Worm (Caenorhabditis elegans) whole organism, mixed stage, embryonic: ENCODE measurements around the gene ift-74.
A peak's percentile ranks its signal among the peaks of the same experiment; 100 is the strongest.

Experiments
- M03D4.4 ChIP-seq: sonication (generic microtip); optimal IDR thresholded peaks from 2 replicates; lab custom pipeline; 2017; ENCODE audit warnings: mild to moderate bottlenecking, missing genetic modification characterization, missing compliant biosample characterization
- blmp-1 ChIP-seq: fragments of 150-350 bp; optimal IDR thresholded peaks from 2 replicates; lab custom pipeline; 2014; ENCODE audit warnings: missing biosample characterization, missing genetic modification characterization
- ceh-39 ChIP-seq: fragments of 150-350 bp; optimal IDR thresholded peaks from 2 replicates; lab custom pipeline; 2014; ENCODE audit warnings: missing biosample characterization, missing genetic modification characterization
- ceh-43 ChIP-seq: fragments of 200-800 bp; sonication (Bioruptor generic); optimal IDR thresholded peaks from 2 replicates; lab custom pipeline; 2018; ENCODE audit warnings: mild to moderate bottlenecking, missing genetic modification characterization, moderate library complexity, missing compliant biosample characterization
- ceh-83 ChIP-seq: fragments of 200-800 bp; sonication (Bioruptor generic); optimal IDR thresholded peaks from 2 replicates; lab custom pipeline; 2018; ENCODE audit warnings: mild to moderate bottlenecking, missing genetic modification characterization, missing compliant biosample characterization
- cnd-1 ChIP-seq: fragments of 200-800 bp; sonication (Bioruptor generic); optimal IDR thresholded peaks from 2 replicates; lab custom pipeline; 2018; ENCODE audit warnings: mild to moderate bottlenecking, missing genetic modification characterization, missing compliant biosample characterization
- drap-1 ChIP-seq: fragments of 200-800 bp; sonication (Bioruptor generic); optimal IDR thresholded peaks from 3 replicates; lab custom pipeline; 2018; ENCODE audit warnings: mild to moderate bottlenecking, missing genetic modification characterization, missing compliant biosample characterization
- elt-1 ChIP-seq: sonication (generic microtip); optimal IDR thresholded peaks from 2 replicates; lab custom pipeline; 2017; ENCODE audit warnings: missing genetic modification characterization, mild to moderate bottlenecking, missing compliant biosample characterization, antibody characterized with exemption, moderate library complexity, borderline replicate concordance; ENCODE audit not compliant: insufficient read depth
- elt-3 ChIP-seq: fragments of 150-350 bp; optimal IDR thresholded peaks from 2 replicates; lab custom pipeline; 2014; ENCODE audit warnings: missing biosample characterization, missing genetic modification characterization
- flh-1 ChIP-seq: fragments of 200-800 bp; sonication (Bioruptor generic); optimal IDR thresholded peaks from 2 replicates; lab custom pipeline; 2018; ENCODE audit warnings: mild to moderate bottlenecking, missing genetic modification characterization, moderate library complexity, missing compliant biosample characterization
- ham-2 ChIP-seq: fragments of 200-800 bp; sonication (Bioruptor generic); optimal IDR thresholded peaks from 2 replicates; lab custom pipeline; 2018; ENCODE audit warnings: mild to moderate bottlenecking, missing genetic modification characterization, missing compliant biosample characterization
- hlh-1 ChIP-seq: fragments of 150-350 bp; optimal IDR thresholded peaks from 2 replicates; lab custom pipeline; 2014; ENCODE audit warnings: missing biosample characterization, missing genetic modification reagents, missing genetic modification characterization
- lin-13 ChIP-seq: fragments of 150-350 bp; optimal IDR thresholded peaks from 2 replicates; lab custom pipeline; 2014; ENCODE audit warnings: missing biosample characterization, missing genetic modification characterization
- lsy-2 ChIP-seq: fragments of 150-350 bp; optimal IDR thresholded peaks from 2 replicates; lab custom pipeline; 2014; ENCODE audit warnings: missing biosample characterization, missing genetic modification characterization
- mab-5 ChIP-seq: fragments of 150-350 bp; optimal IDR thresholded peaks from 2 replicates; lab custom pipeline; 2014; ENCODE audit warnings: missing biosample characterization, missing genetic modification characterization
- mep-1 ChIP-seq: fragments of 150-350 bp; optimal IDR thresholded peaks from 2 replicates; lab custom pipeline; 2017; ENCODE audit warnings: missing biosample characterization, missing genetic modification reagents, missing genetic modification characterization, inconsistent platforms
- mls-2 ChIP-seq: sonication (generic microtip); optimal IDR thresholded peaks from 2 replicates; lab custom pipeline; 2016; ENCODE audit warnings: mild to moderate bottlenecking, missing genetic modification characterization, moderate library complexity, missing compliant biosample characterization
- nhr-12 ChIP-seq: fragments of 150-350 bp; optimal IDR thresholded peaks from 2 replicates; lab custom pipeline; 2014; ENCODE audit warnings: missing biosample characterization, missing genetic modification characterization
- nhr-2 ChIP-seq: fragments of 150-350 bp; optimal IDR thresholded peaks from 2 replicates; lab custom pipeline; 2014; ENCODE audit warnings: missing biosample characterization, missing genetic modification characterization
- nhr-237 ChIP-seq: fragments of 150-350 bp; optimal IDR thresholded peaks from 2 replicates; lab custom pipeline; 2014; ENCODE audit warnings: missing biosample characterization, missing genetic modification characterization
- nhr-28 ChIP-seq: fragments of 150-350 bp; optimal IDR thresholded peaks from 2 replicates; lab custom pipeline; 2014; ENCODE audit warnings: missing biosample characterization, missing genetic modification characterization
- nhr-76 ChIP-seq: sonication (generic microtip); optimal IDR thresholded peaks from 2 replicates; lab custom pipeline; 2017; ENCODE audit warnings: missing biosample characterization, missing genetic modification characterization
- pha-4 ChIP-seq: fragments of 150-350 bp; optimal IDR thresholded peaks from 2 replicates; lab custom pipeline; 2018; ENCODE audit warnings: missing biosample characterization, missing genetic modification reagents, missing genetic modification characterization
- sem-2 ChIP-seq: fragments of 200-800 bp; sonication (Bioruptor generic); optimal IDR thresholded peaks from 2 replicates; lab custom pipeline; 2018; ENCODE audit warnings: mild to moderate bottlenecking, missing genetic modification characterization, missing compliant biosample characterization
- snpc-4 ChIP-seq: fragments of 150-350 bp; optimal IDR thresholded peaks from 2 replicates; lab custom pipeline; 2014; ENCODE audit warnings: missing biosample characterization, missing genetic modification characterization
- sptf-1 ChIP-seq: sonication (generic microtip); optimal IDR thresholded peaks from 2 replicates; lab custom pipeline; 2017; ENCODE audit warnings: mild to moderate bottlenecking, missing genetic modification characterization, moderate library complexity, missing compliant biosample characterization
- tbx-8 ChIP-seq: fragments of 200-800 bp; sonication (Bioruptor generic); optimal IDR thresholded peaks from 2 replicates; lab custom pipeline; 2018; ENCODE audit warnings: mild to moderate bottlenecking, missing genetic modification characterization, moderate library complexity, missing compliant biosample characterization
- unc-120 ChIP-seq: sonication (generic microtip); optimal IDR thresholded peaks from 2 replicates; lab custom pipeline; 2017; ENCODE audit warnings: missing genetic modification characterization, missing compliant biosample characterization; ENCODE audit not compliant: poor library complexity, severe bottlenecking
- unc-39 ChIP-seq: fragments of 150-350 bp; optimal IDR thresholded peaks from 2 replicates; lab custom pipeline; 2014; ENCODE audit warnings: missing biosample characterization, missing genetic modification characterization
- zip-8 ChIP-seq: fragments of 150-350 bp; optimal IDR thresholded peaks from 2 replicates; lab custom pipeline; 2014; ENCODE audit warnings: missing biosample characterization, missing genetic modification characterization
- ztf-11 ChIP-seq: fragments of 150-350 bp; optimal IDR thresholded peaks from 2 replicates; lab custom pipeline; 2014; ENCODE audit warnings: missing biosample characterization, missing genetic modification characterization

ift-74 gene

ce11 chrII:6665908-6666307 lies 13.9 kb upstream of the ift-74 start:
- TF ChIP-seq drap-1 (GFP tag; lab: Kevin White, UChicago) (no peak), ceh-83 (GFP tag; lab: Kevin White, UChicago) (no peak), nhr-12 (tag; lab: Kevin White, UChicago) (no peak), nhr-2 (no peak), lin-13 (no peak), nhr-237 (tag; lab: Kevin White, UChicago) (no peak), M03D4.4 (no peak), nhr-28 (tag; lab: Kevin White, UChicago) (no peak), mab-5 (tag; lab: Kevin White, UChicago) (no peak), sptf-1 (no peak), unc-120 (tag; lab: Kevin White, UChicago) (no peak), lsy-2 (tag; lab: Kevin White, UChicago) (no peak)

- TF ChIP-seq mep-1 (tag; lab: Kevin White, UChicago) (no peak), sem-2 (GFP tag; lab: Kevin White, UChicago) (no peak), ceh-39 (tag; lab: Kevin White, UChicago) (no peak), elt-1 (no peak), unc-120 (tag; lab: Kevin White, UChicago) (no peak), nhr-237 (tag; lab: Kevin White, UChicago) (no peak), nhr-12 (tag; lab: Kevin White, UChicago) (no peak), hlh-1 (tag; lab: Kevin White, UChicago) (no peak), sptf-1 (no peak), ceh-43 (GFP tag; lab: Kevin White, UChicago) (no peak), tbx-8 (no peak), mls-2 (tag; lab: Kevin White, UChicago) (no peak), lsy-2 (tag; lab: Kevin White, UChicago) (no peak), elt-3 (tag; lab: Kevin White, UChicago) (no peak), snpc-4 (tag; lab: Kevin White, UChicago) (no peak), flh-1 (no peak), mab-5 (tag; lab: Kevin White, UChicago) (no peak), ztf-11 (tag; lab: Kevin White, UChicago) (no peak), blmp-1 (no peak), nhr-28 (tag; lab: Kevin White, UChicago) (no peak)
Observed at ce11 chrII:6666598-6666997, 13.2 kb upstream of the ift-74 start, which contains the start of gene T19D12.1. TSS of gene T19D12.1 (plus strand) at chrII:6666898.

ce11 chrII:6667534-6667933 lies 12.3 kb upstream of the ift-74 start:
- no peak for TF ChIP-seq ham-2 (GFP tag; lab: Kevin White, UChicago)
- TF ChIP-seq mls-2 (tag; lab: Kevin White, UChicago): no peak
- no peak for TF ChIP-seq snpc-4 (tag; lab: Kevin White, UChicago)
- TF ChIP-seq drap-1 (GFP tag; lab: Kevin White, UChicago): no peak
- no peak for TF ChIP-seq sptf-1
- TF ChIP-seq unc-39: no peak
- no peak for TF ChIP-seq cnd-1 (tag; lab: Kevin White, UChicago)
- no peak for TF ChIP-seq sem-2 (GFP tag; lab: Kevin White, UChicago)
- TF ChIP-seq mep-1 (tag; lab: Kevin White, UChicago): no peak
- no peak for TF ChIP-seq hlh-1 (tag; lab: Kevin White, UChicago)
- TF ChIP-seq pha-4 (tag; lab: Kevin White, UChicago): no peak
- TF ChIP-seq nhr-12 (tag; lab: Kevin White, UChicago): no peak
- no peak for TF ChIP-seq blmp-1

- TF ChIP-seq elt-3 (tag; lab: Kevin White, UChicago): no peak
- TF ChIP-seq snpc-4 (tag; lab: Kevin White, UChicago): no peak
- no peak for TF ChIP-seq nhr-12 (tag; lab: Kevin White, UChicago)
- TF ChIP-seq lin-13: no peak
- no peak for TF ChIP-seq nhr-76 (tag; lab: Kevin White, UChicago)
- TF ChIP-seq nhr-237 (tag; lab: Kevin White, UChicago): no peak
- TF ChIP-seq, all 35 proteins: peak for 0
Observed at ce11 chrII:6668496-6668895, 11.3 kb upstream of the ift-74 start.

- TF ChIP-seq sptf-1: no peak
- TF ChIP-seq zip-8 (tag; lab: Kevin White, UChicago): peak; percentile 97
- no peak for TF ChIP-seq lsy-2 (tag; lab: Kevin White, UChicago)
- no peak for TF ChIP-seq mab-5 (tag; lab: Kevin White, UChicago)
Observed at ce11 chrII:6673894-6674293, 5.9 kb upstream of the ift-74 start, which contains the start of gene H43E16.1. TSS of gene H43E16.1 (plus strand) at chrII:6674268.
